Worm (Caenorhabditis elegans) whole organism, late embryonic: ENCODE results near the gene frpr-1.

Experiments used
- C08G9.2 ChIP-seq: sonication (generic microtip); optimal IDR thresholded peaks from 2 replicates; lab custom pipeline; 2016; ENCODE audit warnings: mild to moderate bottlenecking, missing genetic modification characterization, moderate library complexity, missing compliant biosample characterization
- T23F11.4 ChIP-seq: fragments of 200-800 bp; sonication (Bioruptor generic); optimal IDR thresholded peaks from 2 replicates; lab custom pipeline; 2018; ENCODE audit warnings: mild to moderate bottlenecking, missing genetic modification characterization, missing compliant biosample characterization
- che-1 ChIP-seq: sonication (generic microtip); optimal IDR thresholded peaks from 2 replicates; lab custom pipeline; 2016; ENCODE audit warnings: mild to moderate bottlenecking, missing genetic modification characterization, missing compliant biosample characterization
- elt-2 ChIP-seq: sonication (generic microtip); optimal IDR thresholded peaks from 2 replicates; lab custom pipeline; 2016; ENCODE audit warnings: missing genetic modification reagents, missing genetic modification characterization, missing compliant biosample characterization
- lin-11 ChIP-seq: fragments of 200-800 bp; sonication (Bioruptor generic); optimal IDR thresholded peaks from 2 replicates; lab custom pipeline; 2018; ENCODE audit warnings: mild to moderate bottlenecking, missing genetic modification characterization, missing compliant biosample characterization
- nhr-11 ChIP-seq: fragments of 150-350 bp; optimal IDR thresholded peaks from 2 replicates; lab custom pipeline; 2014; ENCODE audit warnings: missing biosample characterization, missing genetic modification characterization
- pha-4 ChIP-seq: fragments of 150-350 bp; optimal IDR thresholded peaks from 2 replicates; lab custom pipeline; 2018; ENCODE audit warnings: missing biosample characterization, missing genetic modification reagents, missing genetic modification characterization
- rnt-1 ChIP-seq: sonication (generic microtip); optimal IDR thresholded peaks from 2 replicates; lab custom pipeline; 2016; ENCODE audit warnings: missing genetic modification characterization, missing compliant biosample characterization

- TF ChIP-seq nhr-11 (no peak), elt-2 (tag; lab: Kevin White, UChicago) (no peak), che-1 (tag; lab: Kevin White, UChicago) (no peak), T23F11.4 (GFP tag; lab: Kevin White, UChicago) (no peak), pha-4 (tag; lab: Kevin White, UChicago) (no peak), rnt-1 (tag; lab: Kevin White, UChicago) (no peak), C08G9.2 (tag; lab: Kevin White, UChicago) (no peak), lin-11 (tag; lab: Kevin White, UChicago) (no peak)
Measured at ce11 chrX:8078374-8078773, 51.1 kb downstream of the frpr-1 start.
